Worm (Caenorhabditis elegans): ENCODE measurements around the gene dyf-6.
A peak's percentile ranks its signal among the peaks of the same experiment; 100 is the strongest.

Gene dyf-6

DNA sequence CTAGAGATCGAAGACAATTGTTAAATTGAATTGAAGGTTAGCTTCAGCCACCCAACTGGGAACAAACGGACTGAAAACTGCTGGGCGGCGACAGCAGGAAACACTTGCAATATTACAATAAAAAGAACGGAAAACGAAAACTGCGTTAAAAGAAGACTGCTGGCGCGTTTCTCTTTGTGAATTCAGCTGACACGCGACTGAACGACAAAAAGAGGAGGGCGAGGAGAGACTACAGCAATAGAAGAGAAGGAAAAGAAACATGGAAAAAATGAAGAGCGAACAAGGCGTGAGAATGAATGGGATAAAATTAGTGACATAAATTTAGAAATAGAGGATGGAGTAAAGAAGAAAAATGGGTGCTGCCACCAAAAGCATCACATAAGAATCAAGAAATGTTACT is 8.6 kb downstream of the dyf-6 start (continued):
- TF ChIP-seq zfh-2 (GFP tag; conservative IDR thresholded peaks at IDR 0.05), result peak; percentile 85
- no peak for TF ChIP-seq efl-1 (GFP tag; optimal IDR thresholded peaks at IDR 0.05)
- no peak for TF ChIP-seq him-1 (tag; optimal IDR thresholded peaks at IDR 0.05)
- no peak for TF ChIP-seq B0261.1 (tag; optimal IDR thresholded peaks at IDR 0.05)
- no peak for TF ChIP-seq B0035.1 (tag; optimal IDR thresholded peaks at IDR 0.05)
- TF ChIP-seq snpc-4 (GFP tag; optimal IDR thresholded peaks at IDR 0.05), result no peak
- TF ChIP-seq snpc-4 (tag; optimal IDR thresholded peaks at IDR 0.05), result no peak
- no peak for TF ChIP-seq bed-2 (GFP tag; IDR thresholded peaks at IDR 0.05)
- no peak for TF ChIP-seq nhr-120 (GFP tag; IDR thresholded peaks at IDR 0.05)
- no peak for TF ChIP-seq ceh-79 (tag; optimal IDR thresholded peaks at IDR 0.05)
- TF ChIP-seq hmg-1.2 (GFP tag; IDR thresholded peaks at IDR 0.05), result peak; percentile 95
- TF ChIP-seq F57C9.4 (tag; optimal IDR thresholded peaks at IDR 0.05), result no peak
- TF ChIP-seq lin-35 (GFP tag; optimal IDR thresholded peaks at IDR 0.05), result no peak
- no peak for TF ChIP-seq F52B5.7 (tag; optimal IDR thresholded peaks at IDR 0.05)
- TF ChIP-seq snpc-1.1 (tag; optimal IDR thresholded peaks at IDR 0.05; ENCODE audit: insufficient read depth), result no peak
- TF ChIP-seq lin-40 (tag; optimal IDR thresholded peaks at IDR 0.05), result peak; percentile 92
- no peak for TF ChIP-seq Y56A3A.18 (GFP tag; IDR thresholded peaks at IDR 0.05)
- no peak for TF ChIP-seq dpl-1 (GFP tag; optimal IDR thresholded peaks at IDR 0.05)
- TF ChIP-seq ZK185.1 (tag; optimal IDR thresholded peaks at IDR 0.05; ENCODE audit: poor library complexity, severe bottlenecking), result peak; percentile 13
- peak; percentile 93 for TF ChIP-seq ztf-18 (tag; optimal IDR thresholded peaks at IDR 0.05)
- TF ChIP-seq lsy-27 (tag; optimal IDR thresholded peaks at IDR 0.05; ENCODE audit: borderline replicate concordance, insufficient read depth), result no peak
- no peak for TF ChIP-seq rec-8 (tag; optimal IDR thresholded peaks at IDR 0.05)
- TF ChIP-seq K11D2.4 (GFP tag; IDR thresholded peaks at IDR 0.05), result peak; percentile 42; the same call in 1 of the 2 replicates
- no peak for TF ChIP-seq madf-6 (GFP tag; IDR thresholded peaks at IDR 0.05)
- TF ChIP-seq madf-10 (tag; optimal IDR thresholded peaks at IDR 0.05), result peak; percentile 49
- no peak for TF ChIP-seq mel-28 (tag; optimal IDR thresholded peaks at IDR 0.05; ENCODE audit: borderline replicate concordance)
- no peak for TF ChIP-seq C17E4.6 (GFP tag; IDR thresholded peaks at IDR 0.05)
- TF ChIP-seq madf-3 (GFP tag; IDR thresholded peaks at IDR 0.05), result no peak
- no peak for TF ChIP-seq aptf-3 (GFP tag; IDR thresholded peaks at IDR 0.05)
- TF ChIP-seq mxl-1 (tag; optimal IDR thresholded peaks at IDR 0.05), result no peak
- no peak for TF ChIP-seq F55B11.4 (tag; optimal IDR thresholded peaks at IDR 0.05; ENCODE audit: borderline replicate concordance, insufficient read depth)
- TF ChIP-seq fkh-3 (tag; optimal IDR thresholded peaks at IDR 0.05), result no peak
- TF ChIP-seq somi-1 (GFP tag; optimal IDR thresholded peaks at IDR 0.05), result peak; percentile 33
- no peak for TF ChIP-seq unc-130 (GFP tag; optimal IDR thresholded peaks at IDR 0.05)
- peak; percentile 65 for TF ChIP-seq nhr-80 (tag; optimal IDR thresholded peaks at IDR 0.05)
- TF ChIP-seq Y95B8A.8 (GFP tag; IDR thresholded peaks at IDR 0.05), result no peak
- peak; percentile 11 for TF ChIP-seq atf-7 (tag; optimal IDR thresholded peaks at IDR 0.05)
- no peak for TF ChIP-seq hlh-12 (tag; optimal IDR thresholded peaks at IDR 0.05)
- TF ChIP-seq cebp-1 (GFP tag; IDR thresholded peaks at IDR 0.05), result no peak
- TF ChIP-seq cebp-1 (tag; optimal IDR thresholded peaks at IDR 0.05), result peak; percentile 82
- TF ChIP-seq nfya-2 (GFP tag; IDR thresholded peaks at IDR 0.05), result no peak
- no peak for TF ChIP-seq F57A8.1 (GFP tag; optimal IDR thresholded peaks at IDR 0.05)
- TF ChIP-seq egrh-3 (GFP tag; IDR thresholded peaks at IDR 0.05), result no peak
- TF ChIP-seq lag-1 (GFP tag; IDR thresholded peaks at IDR 0.05), result no peak

Data from whole organism, young adult.